Worm (Caenorhabditis elegans) whole organism, L4 larva: ENCODE results near the gene rod-1.
A peak's percentile ranks its signal among the peaks of the same experiment; 100 is the strongest.

Source experiments
- D1046.2 ChIP-seq: fragments of 200-800 bp; sonication (Bioruptor generic); IDR thresholded peaks from 2 replicates; pipeline ENCODE4 v1.3.6; 2022; ENCODE audit warnings: missing genetic modification characterization, missing compliant biosample characterization
- R02D3.7 ChIP-seq: fragments of 150-350 bp; sonication (generic microtip); optimal IDR thresholded peaks from 3 replicates; lab custom pipeline; 2014; ENCODE audit warnings: missing biosample characterization, missing genetic modification characterization
- Y48G9A.11 ChIP-seq: fragments of 200-800 bp; sonication (Bioruptor generic); IDR thresholded peaks from 2 replicates; pipeline ENCODE4 v1.3.6; 2022; ENCODE audit warnings: missing genetic modification reagents, missing genetic modification characterization, missing compliant biosample characterization
- Y75B8A.6 ChIP-seq: fragments of 200-800 bp; sonication (Bioruptor generic); IDR thresholded peaks from 2 replicates; pipeline ENCODE4 v1.3.6; 2022; ENCODE audit warnings: missing genetic modification reagents, missing genetic modification characterization, missing compliant biosample characterization
- ZK546.5 ChIP-seq, 2 experiments: sonication (generic microtip); optimal IDR thresholded peaks; 2 replicates each; lab custom pipeline; 2017; ENCODE audit warnings: missing biosample characterization in 2 of 2, missing genetic modification characterization in 2 of 2
- aha-1 ChIP-seq: fragments of 150-350 bp; peaks from one replicate; lab custom pipeline; 2014; ENCODE audit warnings: missing biosample characterization, missing genetic modification characterization
- aly-2 ChIP-seq: sonication (generic microtip); optimal IDR thresholded peaks from 2 replicates; lab custom pipeline; 2018; ENCODE audit warnings: missing biosample characterization, missing genetic modification characterization
- ama-1 ChIP-seq: fragments of 150-350 bp; optimal IDR thresholded peaks from 2 replicates; lab custom pipeline; 2014; ENCODE audit warnings: inconsistent platforms, mixed read lengths
- arid-1 ChIP-seq: fragments of 200-800 bp; sonication (Bioruptor generic); conservative IDR thresholded peaks from 2 replicates; pipeline ENCODE4 v1.3.6; 2022; ENCODE audit warnings: missing genetic modification reagents, missing genetic modification characterization, missing compliant biosample characterization
- ceh-20 ChIP-seq: fragments of 200-800 bp; sonication (Bioruptor generic); IDR thresholded peaks from 2 replicates; pipeline ENCODE4 v1.3.6; 2022; ENCODE audit warnings: missing genetic modification reagents, missing genetic modification characterization, missing compliant biosample characterization
- ceh-32 ChIP-seq: sonication (generic microtip); optimal IDR thresholded peaks from 2 replicates; lab custom pipeline; 2016; ENCODE audit warnings: mild to moderate bottlenecking, missing genetic modification characterization, missing compliant biosample characterization; ENCODE audit not compliant: poor library complexity
- ceh-44 ChIP-seq: fragments of 200-800 bp; sonication (Bioruptor generic); IDR thresholded peaks from 2 replicates; pipeline ENCODE4 v1.3.6; 2022; ENCODE audit warnings: missing genetic modification reagents, missing genetic modification characterization, missing compliant biosample characterization
- ceh-62 ChIP-seq: sonication (generic microtip); optimal IDR thresholded peaks from 2 replicates; lab custom pipeline; 2017; ENCODE audit warnings: missing biosample characterization, missing genetic modification characterization
- ceh-82 ChIP-seq: sonication (generic microtip); optimal IDR thresholded peaks from 2 replicates; lab custom pipeline; 2017; ENCODE audit warnings: missing biosample characterization, missing genetic modification characterization
- cey-2 ChIP-seq: sonication (generic microtip); optimal IDR thresholded peaks from 3 replicates; lab custom pipeline; 2017; ENCODE audit warnings: missing genetic modification characterization, mild to moderate bottlenecking, missing compliant biosample characterization, antibody characterized with exemption, borderline replicate concordance; ENCODE audit not compliant: insufficient read depth
- dmd-6 ChIP-seq: fragments of 200-800 bp; sonication (Bioruptor generic); IDR thresholded peaks from 2 replicates; pipeline ENCODE4 v1.3.6; 2022; ENCODE audit warnings: missing genetic modification reagents, missing genetic modification characterization, missing compliant biosample characterization
- dmd-9 ChIP-seq: fragments of 200-800 bp; sonication (Bioruptor generic); IDR thresholded peaks from 2 replicates; pipeline ENCODE4 v1.3.6; 2022; ENCODE audit warnings: missing genetic modification reagents, missing genetic modification characterization, missing compliant biosample characterization
- duxl-1 ChIP-seq: sonication (generic microtip); optimal IDR thresholded peaks from 2 replicates; lab custom pipeline; 2016; ENCODE audit warnings: mild to moderate bottlenecking, missing genetic modification characterization, moderate library complexity, missing compliant biosample characterization; ENCODE audit not compliant: poor library complexity
- dve-1 ChIP-seq: sonication (generic microtip); optimal IDR thresholded peaks from 2 replicates; lab custom pipeline; 2017; ENCODE audit warnings: antibody characterized with exemption, mild to moderate bottlenecking, missing genetic modification characterization, missing compliant biosample characterization; ENCODE audit not compliant: insufficient read depth
- fkh-10 ChIP-seq: fragments of 150-350 bp; optimal IDR thresholded peaks from 2 replicates; lab custom pipeline; 2014; ENCODE audit warnings: missing biosample characterization, missing genetic modification reagents, missing genetic modification characterization
- gei-8 ChIP-seq: fragments of 200-800 bp; sonication (Bioruptor generic); optimal IDR thresholded peaks from 2 replicates; lab custom pipeline; 2018; ENCODE audit warnings: mild to moderate bottlenecking, missing genetic modification characterization, missing compliant biosample characterization
- hif-1 ChIP-seq, 2 experiments: sonication (generic microtip); optimal IDR thresholded peaks; 2 replicates each; lab custom pipeline; 2016 to 2017; ENCODE audit warnings: missing compliant biosample characterization in 2 of 2, missing genetic modification characterization in 2 of 2, missing genetic modification reagents in 2 of 2, missing genotype in 2 of 2, mild to moderate bottlenecking in 1 of 2
- lin-13 ChIP-seq: fragments of 150-350 bp; optimal IDR thresholded peaks from 2 replicates; lab custom pipeline; 2014; ENCODE audit warnings: missing biosample characterization, missing genetic modification reagents, missing genetic modification characterization
- lin-29 ChIP-seq: fragments of 200-800 bp; sonication (Bioruptor generic); IDR thresholded peaks from 2 replicates; pipeline ENCODE4 v1.3.6; 2022; ENCODE audit warnings: missing genetic modification reagents, missing genetic modification characterization, missing compliant biosample characterization
- lin-38 ChIP-seq: fragments of 200-800 bp; sonication (Bioruptor generic); IDR thresholded peaks from 2 replicates; pipeline ENCODE4 v1.3.6; 2022; ENCODE audit warnings: missing genetic modification reagents, missing genetic modification characterization, missing compliant biosample characterization
- lin-39 ChIP-seq: fragments of 150-350 bp; optimal IDR thresholded peaks from 2 replicates; lab custom pipeline; 2014; ENCODE audit warnings: missing biosample characterization, missing genetic modification reagents, missing genetic modification characterization
- lir-3 ChIP-seq: sonication (generic microtip); optimal IDR thresholded peaks from 2 replicates; lab custom pipeline; 2016; ENCODE audit warnings: mild to moderate bottlenecking, missing genetic modification characterization, missing compliant biosample characterization
- lsy-2 ChIP-seq, 2 experiments: fragments of 150-350 bp in 1 of 2; sonication (generic microtip) in 1 of 2; optimal IDR thresholded peaks; 2 replicates each; lab custom pipeline; 2014 to 2017; ENCODE audit warnings: missing biosample characterization in 2 of 2, missing genetic modification characterization in 2 of 2
- madf-5 ChIP-seq, 2 experiments: fragments of 200-800 bp; sonication (Bioruptor generic); IDR thresholded peaks; 2 replicates each; pipeline ENCODE4 v1.3.6; 2022; ENCODE audit warnings: missing compliant biosample characterization in 2 of 2, missing genetic modification characterization in 2 of 2
- mep-1 ChIP-seq: fragments of 150-350 bp; sonication (generic microtip); optimal IDR thresholded peaks from 3 replicates; lab custom pipeline; 2014; ENCODE audit warnings: missing biosample characterization, missing genetic modification characterization
- mxl-2 ChIP-seq: fragments of 200-800 bp; sonication (Bioruptor generic); conservative IDR thresholded peaks from 2 replicates; pipeline ENCODE4 v1.3.6; 2022; ENCODE audit warnings: missing genetic modification reagents, missing genetic modification characterization, missing compliant biosample characterization
- nhr-11 ChIP-seq: fragments of 150-350 bp; optimal IDR thresholded peaks from 2 replicates; lab custom pipeline; 2014; ENCODE audit warnings: missing biosample characterization, missing genetic modification characterization
- nhr-111 ChIP-seq: fragments of 200-800 bp; sonication (Bioruptor generic); optimal IDR thresholded peaks from 2 replicates; lab custom pipeline; 2018; ENCODE audit warnings: mild to moderate bottlenecking, missing genetic modification characterization, missing compliant biosample characterization
- nhr-237 ChIP-seq: sonication (generic microtip); optimal IDR thresholded peaks from 2 replicates; lab custom pipeline; 2017; ENCODE audit warnings: missing biosample characterization, missing genetic modification characterization
- nhr-28 ChIP-seq: fragments of 150-350 bp; optimal IDR thresholded peaks from 2 replicates; lab custom pipeline; 2014; ENCODE audit warnings: missing biosample characterization, missing genetic modification characterization
- nhr-41 ChIP-seq: fragments of 200-800 bp; sonication (Bioruptor generic); IDR thresholded peaks from 2 replicates; pipeline ENCODE4 v1.3.6; 2022; ENCODE audit warnings: missing genetic modification reagents, missing genetic modification characterization, missing compliant biosample characterization
- nhr-48 ChIP-seq: sonication (generic microtip); optimal IDR thresholded peaks from 2 replicates; lab custom pipeline; 2016; ENCODE audit warnings: mild to moderate bottlenecking, missing genetic modification characterization, missing compliant biosample characterization
- nhr-6 ChIP-seq: fragments of 150-350 bp; optimal IDR thresholded peaks from 2 replicates; lab custom pipeline; 2014; ENCODE audit warnings: missing biosample characterization, missing genetic modification characterization
- nhr-77 ChIP-seq: fragments of 150-350 bp; optimal IDR thresholded peaks from 2 replicates; lab custom pipeline; 2014; ENCODE audit warnings: missing biosample characterization, missing genetic modification characterization
- php-3 ChIP-seq: fragments of 200-800 bp; sonication (Bioruptor generic); IDR thresholded peaks from 2 replicates; pipeline ENCODE4 v1.3.6; 2022; ENCODE audit warnings: missing genetic modification reagents, missing genetic modification characterization, missing compliant biosample characterization
- pqm-1 ChIP-seq: sonication (generic microtip); optimal IDR thresholded peaks from 2 replicates; lab custom pipeline; 2017; ENCODE audit warnings: missing biosample characterization, missing genetic modification characterization
- set-16 ChIP-seq: fragments of 200-800 bp; sonication (Bioruptor generic); IDR thresholded peaks from 2 replicates; pipeline ENCODE4 v1.3.6; 2022; ENCODE audit warnings: missing genetic modification reagents, missing genetic modification characterization, missing compliant biosample characterization
- spr-1 ChIP-seq: sonication (generic microtip); optimal IDR thresholded peaks from 2 replicates; lab custom pipeline; 2016; ENCODE audit warnings: mild to moderate bottlenecking, missing genetic modification characterization, missing compliant biosample characterization
- tag-97 ChIP-seq: fragments of 200-800 bp; sonication (Bioruptor generic); IDR thresholded peaks from 2 replicates; pipeline ENCODE4 v1.3.6; 2022; ENCODE audit warnings: missing genetic modification characterization, missing compliant biosample characterization
- tra-1 ChIP-seq: fragments of 200-800 bp; sonication (Bioruptor generic); IDR thresholded peaks from 2 replicates; pipeline ENCODE4 v1.3.6; 2022; ENCODE audit warnings: missing genetic modification reagents, missing genetic modification characterization, missing compliant biosample characterization
- unc-39 ChIP-seq: sonication (generic microtip); optimal IDR thresholded peaks from 2 replicates; lab custom pipeline; 2017; ENCODE audit warnings: missing biosample characterization, missing genetic modification characterization
- vab-7 ChIP-seq: fragments of 200-800 bp; sonication (Bioruptor generic); IDR thresholded peaks from 2 replicates; pipeline ENCODE4 v1.3.6; 2022; ENCODE audit warnings: missing genetic modification reagents, missing genetic modification characterization, missing compliant biosample characterization
- zag-1 ChIP-seq: fragments of 150-350 bp; optimal IDR thresholded peaks from 2 replicates; lab custom pipeline; 2014; ENCODE audit warnings: missing biosample characterization, missing genetic modification characterization
- zfp-2 ChIP-seq: sonication (generic microtip); optimal IDR thresholded peaks from 2 replicates; lab custom pipeline; 2016; ENCODE audit warnings: mild to moderate bottlenecking, missing genetic modification characterization, missing compliant biosample characterization
- zip-11 ChIP-seq: fragments of 200-800 bp; sonication (Bioruptor generic); IDR thresholded peaks from 2 replicates; pipeline ENCODE4 v1.3.6; 2022; ENCODE audit warnings: missing genetic modification characterization, missing compliant biosample characterization
- ztf-7 ChIP-seq: fragments of 150-350 bp; optimal IDR thresholded peaks from 2 replicates; lab custom pipeline; 2014; ENCODE audit warnings: missing biosample characterization, missing genetic modification characterization

The rod-1 gene

DNA sequence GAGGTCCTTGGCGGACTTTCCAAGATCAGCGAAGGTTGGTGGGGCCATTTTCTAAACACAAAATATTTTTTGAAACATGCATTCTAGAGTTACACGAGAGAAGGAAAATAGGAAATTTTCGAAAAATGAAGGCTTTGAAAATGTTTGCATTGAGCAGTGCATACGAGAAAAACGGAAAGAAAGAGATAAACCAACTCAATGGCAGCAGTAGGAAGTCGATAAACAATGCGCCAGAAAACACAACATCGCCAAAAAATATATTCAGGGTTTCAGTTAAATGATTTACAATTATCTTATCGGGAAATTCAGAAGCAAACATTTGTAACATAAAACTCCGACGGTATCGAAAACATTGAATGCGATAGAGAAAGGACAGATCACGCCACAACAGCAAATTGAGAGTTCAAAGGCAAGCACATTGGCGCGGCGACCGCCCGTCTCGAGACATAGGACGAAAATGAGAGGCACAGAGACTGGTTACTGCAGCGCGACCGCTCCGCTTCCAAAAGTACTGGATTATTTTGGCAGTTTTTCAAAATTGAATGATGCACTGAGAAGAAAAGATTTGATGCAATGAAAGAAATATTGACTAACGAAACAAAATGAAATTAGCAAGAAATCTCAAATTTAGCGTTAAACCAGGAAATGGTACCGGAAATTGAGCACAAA lies 29.7 kb downstream of the rod-1 start, which contains the start of the genes vdac-1 and R05G6.5 (continued):
- TF ChIP-seq ZK546.5 (tag; optimal IDR thresholded peaks at IDR 0.05; lab: Kevin White, UChicago), result no peak
- TF ChIP-seq mep-1, result peak; percentile 91
- peak; percentile 16 for TF ChIP-seq spr-1
- no peak for TF ChIP-seq ceh-82 (tag; lab: Kevin White, UChicago)
- no peak for TF ChIP-seq Y48G9A.11 (GFP tag; lab: Robert Waterston, UW)
- peak; percentile 83 for TF ChIP-seq aha-1 (tag; lab: Kevin White, UChicago)
- peak; percentile 57 for TF ChIP-seq vab-7 (GFP tag; lab: Robert Waterston, UW)
- TF ChIP-seq lin-29 (GFP tag; lab: Robert Waterston, UW), result 0 out of 2 replicates have a peak, but pooled peaks have one; percentile 22
- peak; percentile 69 to 81 for TF ChIP-seq lsy-2 (tag; optimal IDR thresholded peaks at IDR 0.05; lab: Kevin White, UChicago)
- peak; percentile 67 for TF ChIP-seq lin-38 (GFP tag; lab: Robert Waterston, UW)
- no peak for TF ChIP-seq lin-39 (tag; lab: Kevin White, UChicago)
- TF ChIP-seq tag-97 (GFP tag; lab: Robert Waterston, UW), result no peak
- no peak for TF ChIP-seq lir-3
- no peak for TF ChIP-seq mxl-2 (GFP tag; lab: Robert Waterston, UW)
- TF ChIP-seq nhr-28 (tag; lab: Kevin White, UChicago), result peak; percentile 93
- TF ChIP-seq set-16, result no peak
- TF ChIP-seq fkh-10 (GFP tag; lab: Kevin White, UChicago), result peak; percentile 39
- TF ChIP-seq dmd-9 (GFP tag; lab: Robert Waterston, UW), result no peak
- TF ChIP-seq nhr-11 (tag; lab: Kevin White, UChicago), result peak; percentile 75
- TF ChIP-seq pqm-1 (tag; lab: Kevin White, UChicago), result peak; percentile 83
- TF ChIP-seq nhr-77 (tag; lab: Kevin White, UChicago), result peak; percentile 90
- peak; percentile 74; the same call in 1 of the 2 replicates for TF ChIP-seq php-3 (GFP tag; lab: Robert Waterston, UW)
- TF ChIP-seq cey-2 (tag; lab: Kevin White, UChicago), result no peak
- TF ChIP-seq aly-2 (tag; lab: Kevin White, UChicago), result no peak
- TF ChIP-seq duxl-1 (tag; lab: Kevin White, UChicago), result peak; percentile 16
- peak; percentile 22 for TF ChIP-seq ztf-7 (tag; lab: Kevin White, UChicago)
- no peak for TF ChIP-seq nhr-111 (GFP tag; lab: Kevin White, UChicago)
- TF ChIP-seq tra-1 (GFP tag; lab: Robert Waterston, UW), result 0 out of 2 replicates have a peak, but pooled peaks have one; percentile 49
- no peak for TF ChIP-seq ceh-44 (GFP tag; lab: Robert Waterston, UW)
- TF ChIP-seq nhr-48 (tag; lab: Kevin White, UChicago), result peak; percentile 11
- TF ChIP-seq zip-11 (GFP tag; lab: Robert Waterston, UW), result no peak
- no peak for TF ChIP-seq zag-1 (tag; lab: Kevin White, UChicago)
- peak; percentile 89 for TF ChIP-seq nhr-6 (tag; lab: Kevin White, UChicago)
- no peak for TF ChIP-seq R02D3.7 (tag; lab: Kevin White, UChicago)
- TF ChIP-seq nhr-237 (tag; lab: Kevin White, UChicago), result no peak
- TF ChIP-seq ceh-20 (GFP tag; lab: Robert Waterston, UW), result peak; percentile 84
- peak; percentile 72 for TF ChIP-seq lin-13 (GFP tag; lab: Kevin White, UChicago)
- TF ChIP-seq dmd-6 (GFP tag; lab: Robert Waterston, UW), result peak; percentile 88
- peak; percentile 3 to 63 for TF ChIP-seq hif-1 (tag; optimal IDR thresholded peaks at IDR 0.05; lab: Kevin White, UChicago)
- no peak for TF ChIP-seq unc-39
- 0 out of 2 replicates have a peak, but pooled peaks have one; percentile 18 for TF ChIP-seq Y75B8A.6
- no peak for TF ChIP-seq D1046.2 (GFP tag; lab: Robert Waterston, UW)
- TF ChIP-seq ceh-32 (tag; lab: Kevin White, UChicago), result no peak
- peak; percentile 90 for TF ChIP-seq dve-1 (tag; lab: Kevin White, UChicago)
- TF ChIP-seq zfp-2, result no peak
- no peak for TF ChIP-seq gei-8 (GFP tag; lab: Kevin White, UChicago)
- TF ChIP-seq ceh-62, result no peak
- TF ChIP-seq ama-1 (lab: Kevin White, UChicago), result peak; percentile 24
- TF ChIP-seq nhr-41 (GFP tag; lab: Robert Waterston, UW), result peak; percentile 49; the same call in 1 of the 2 replicates
- TF ChIP-seq arid-1 (GFP tag; lab: Robert Waterston, UW), result no peak
- 0 out of 4 replicates have a peak, but pooled peaks of 1 of the 2 experiments have one; percentile 51 for TF ChIP-seq madf-5 (GFP tag; IDR thresholded peaks at IDR 0.05; lab: Robert Waterston, UW)
